Worm (Caenorhabditis elegans) whole organism, young adult: ENCODE data around the gene clec-178.

Experiments
- F57A8.1 ChIP-seq: fragments of 200-800 bp; sonication (Bioruptor generic); optimal IDR thresholded peaks from 2 replicates; lab custom pipeline; 2018; ENCODE audit warnings: mild to moderate bottlenecking, missing genetic modification characterization, moderate library complexity, missing compliant biosample characterization
- zfh-2 ChIP-seq: fragments of 200-800 bp; sonication (Bioruptor generic); conservative IDR thresholded peaks from 2 replicates; pipeline ENCODE4 v1.3.6; 2022; ENCODE audit warnings: missing genetic modification reagents, missing genetic modification characterization, missing compliant biosample characterization

DNA sequence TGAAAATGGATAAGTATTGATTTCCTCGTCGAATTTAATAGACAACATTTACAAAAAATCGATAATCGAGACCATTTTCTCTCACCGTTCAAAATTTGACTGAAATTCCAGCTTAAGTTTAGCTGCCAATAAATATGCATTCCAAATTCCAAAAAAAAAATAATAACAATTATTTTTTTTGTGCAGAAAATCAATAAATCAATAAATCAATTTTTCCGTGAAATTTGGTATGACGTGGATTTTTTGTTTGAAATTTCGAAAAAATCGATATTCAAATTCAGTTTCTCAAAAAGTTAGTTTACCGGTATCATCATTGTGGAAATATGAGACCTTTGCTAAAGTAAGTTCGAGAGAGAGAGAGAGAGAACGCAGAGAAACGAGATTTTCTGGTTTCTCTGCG is 31.3 kb downstream of the clec-178 start, which contains the start of gene C55C3.3:
- TF ChIP-seq zfh-2 (no peak), F57A8.1 (no peak)
